Worm (Caenorhabditis elegans) whole organism, L4 larva: ENCODE results near the gene atf-8.

Source experiments
- F26F4.8 ChIP-seq: fragments of 200-800 bp; sonication (Bioruptor generic); conservative IDR thresholded peaks from 2 replicates; pipeline ENCODE4 v1.3.6; 2022; ENCODE audit warnings: missing genetic modification characterization, missing compliant biosample characterization
- F49E8.2 ChIP-seq: sonication (generic microtip); optimal IDR thresholded peaks from 2 replicates; lab custom pipeline; 2016; ENCODE audit warnings: missing compliant biosample characterization, mild to moderate bottlenecking, missing genetic modification characterization, borderline replicate concordance
- R02D3.7 ChIP-seq: fragments of 150-350 bp; sonication (generic microtip); optimal IDR thresholded peaks from 3 replicates; lab custom pipeline; 2014; ENCODE audit warnings: missing biosample characterization, missing genetic modification characterization
- Y105C5A.15 ChIP-seq: fragments of 200-800 bp; sonication (Bioruptor generic); IDR thresholded peaks from 2 replicates; pipeline ENCODE4 v1.3.6; 2022; ENCODE audit warnings: missing genetic modification characterization, missing compliant biosample characterization
- Y48G9A.11 ChIP-seq: fragments of 200-800 bp; sonication (Bioruptor generic); IDR thresholded peaks from 2 replicates; pipeline ENCODE4 v1.3.6; 2022; ENCODE audit warnings: missing genetic modification reagents, missing genetic modification characterization, missing compliant biosample characterization
- Y5F2A.4 ChIP-seq: fragments of 200-800 bp; sonication (Bioruptor generic); optimal IDR thresholded peaks from 2 replicates; lab custom pipeline; 2018; ENCODE audit warnings: mild to moderate bottlenecking, missing genetic modification characterization, missing compliant biosample characterization
- ZK337.2 ChIP-seq: fragments of 200-800 bp; sonication (Bioruptor generic); IDR thresholded peaks from 2 replicates; pipeline ENCODE4 v1.3.6; 2022; ENCODE audit warnings: missing genetic modification reagents, missing genetic modification characterization, missing compliant biosample characterization
- aha-1 ChIP-seq: fragments of 150-350 bp; peaks from one replicate; lab custom pipeline; 2014; ENCODE audit warnings: missing biosample characterization, missing genetic modification characterization
- ceh-20 ChIP-seq: fragments of 200-800 bp; sonication (Bioruptor generic); IDR thresholded peaks from 2 replicates; pipeline ENCODE4 v1.3.6; 2022; ENCODE audit warnings: missing genetic modification reagents, missing genetic modification characterization, missing compliant biosample characterization
- ceh-28 ChIP-seq: fragments of 150-350 bp; optimal IDR thresholded peaks from 2 replicates; lab custom pipeline; 2014; ENCODE audit warnings: missing biosample characterization, missing genetic modification reagents, missing genetic modification characterization
- daf-16 ChIP-seq, 3 experiments: sonication (generic microtip); optimal IDR thresholded peaks; 2 replicates each; lab custom pipeline; 2016 to 2017; ENCODE audit warnings: missing genetic modification characterization in 3 of 3, missing genetic modification reagents in 3 of 3, mild to moderate bottlenecking in 2 of 3, missing compliant biosample characterization in 2 of 3, missing biosample characterization in 1 of 3, moderate library complexity in 1 of 3
- daf-8 ChIP-seq: fragments of 200-800 bp; sonication (Bioruptor generic); IDR thresholded peaks from 2 replicates; pipeline ENCODE4 v1.3.6; 2022; ENCODE audit warnings: missing genetic modification characterization, missing compliant biosample characterization
- dmd-6 ChIP-seq: fragments of 200-800 bp; sonication (Bioruptor generic); IDR thresholded peaks from 2 replicates; pipeline ENCODE4 v1.3.6; 2022; ENCODE audit warnings: missing genetic modification reagents, missing genetic modification characterization, missing compliant biosample characterization
- dve-1 ChIP-seq: sonication (generic microtip); optimal IDR thresholded peaks from 2 replicates; lab custom pipeline; 2017; ENCODE audit warnings: antibody characterized with exemption, mild to moderate bottlenecking, missing genetic modification characterization, missing compliant biosample characterization; ENCODE audit not compliant: insufficient read depth
- egl-43 ChIP-seq: fragments of 200-800 bp; sonication (Bioruptor generic); IDR thresholded peaks from 2 replicates; pipeline ENCODE4 v1.3.6; 2022; ENCODE audit warnings: missing genetic modification reagents, missing genetic modification characterization, missing compliant biosample characterization
- fkh-10 ChIP-seq: fragments of 150-350 bp; optimal IDR thresholded peaks from 2 replicates; lab custom pipeline; 2014; ENCODE audit warnings: missing biosample characterization, missing genetic modification reagents, missing genetic modification characterization
- gei-8 ChIP-seq: fragments of 200-800 bp; sonication (Bioruptor generic); optimal IDR thresholded peaks from 2 replicates; lab custom pipeline; 2018; ENCODE audit warnings: mild to moderate bottlenecking, missing genetic modification characterization, missing compliant biosample characterization
- hif-1 ChIP-seq, 2 experiments: sonication (generic microtip); optimal IDR thresholded peaks; 2 replicates each; lab custom pipeline; 2016 to 2017; ENCODE audit warnings: missing compliant biosample characterization in 2 of 2, missing genetic modification characterization in 2 of 2, missing genetic modification reagents in 2 of 2, missing genotype in 2 of 2, mild to moderate bottlenecking in 1 of 2
- hlh-11 ChIP-seq: fragments of 200-800 bp; sonication (Bioruptor generic); optimal IDR thresholded peaks from 2 replicates; lab custom pipeline; 2018; ENCODE audit warnings: mild to moderate bottlenecking, missing genetic modification characterization, missing compliant biosample characterization
- hlh-30 ChIP-seq: sonication (generic microtip); optimal IDR thresholded peaks from 2 replicates; lab custom pipeline; 2017; ENCODE audit warnings: antibody characterized with exemption, mild to moderate bottlenecking, missing genetic modification characterization, missing compliant biosample characterization; ENCODE audit not compliant: insufficient read depth
- hmg-1.1 ChIP-seq: fragments of 200-800 bp; sonication (Bioruptor generic); IDR thresholded peaks from 2 replicates; pipeline ENCODE4 v1.3.6; 2022; ENCODE audit warnings: missing genetic modification reagents, missing genetic modification characterization, missing compliant biosample characterization
- jun-1 ChIP-seq: fragments of 150-350 bp; optimal IDR thresholded peaks from 2 replicates; lab custom pipeline; 2014; ENCODE audit warnings: missing biosample characterization, missing genetic modification reagents, missing genetic modification characterization
- mdt-29 ChIP-seq: fragments of 200-800 bp; sonication (Bioruptor generic); IDR thresholded peaks from 2 replicates; pipeline ENCODE4 v1.3.6; 2022; ENCODE audit warnings: missing genetic modification reagents, missing genetic modification characterization, missing compliant biosample characterization
- mep-1 ChIP-seq: fragments of 150-350 bp; sonication (generic microtip); optimal IDR thresholded peaks from 3 replicates; lab custom pipeline; 2014; ENCODE audit warnings: missing biosample characterization, missing genetic modification characterization
- nhr-102 ChIP-seq: sonication (generic microtip); optimal IDR thresholded peaks from 2 replicates; lab custom pipeline; 2016; ENCODE audit warnings: mild to moderate bottlenecking, missing genetic modification characterization, moderate library complexity, missing compliant biosample characterization
- nhr-28 ChIP-seq: fragments of 150-350 bp; optimal IDR thresholded peaks from 2 replicates; lab custom pipeline; 2014; ENCODE audit warnings: missing biosample characterization, missing genetic modification characterization
- nhr-48 ChIP-seq: sonication (generic microtip); optimal IDR thresholded peaks from 2 replicates; lab custom pipeline; 2016; ENCODE audit warnings: mild to moderate bottlenecking, missing genetic modification characterization, missing compliant biosample characterization
- nhr-6 ChIP-seq: fragments of 150-350 bp; optimal IDR thresholded peaks from 2 replicates; lab custom pipeline; 2014; ENCODE audit warnings: missing biosample characterization, missing genetic modification characterization
- nhr-76 ChIP-seq: fragments of 150-350 bp; optimal IDR thresholded peaks from 2 replicates; lab custom pipeline; 2014; ENCODE audit warnings: missing biosample characterization, missing genetic modification characterization
- php-3 ChIP-seq: fragments of 200-800 bp; sonication (Bioruptor generic); IDR thresholded peaks from 2 replicates; pipeline ENCODE4 v1.3.6; 2022; ENCODE audit warnings: missing genetic modification reagents, missing genetic modification characterization, missing compliant biosample characterization
- pqm-1 ChIP-seq: sonication (generic microtip); optimal IDR thresholded peaks from 2 replicates; lab custom pipeline; 2017; ENCODE audit warnings: missing biosample characterization, missing genetic modification characterization
- skn-1 ChIP-seq: fragments of 150-350 bp; optimal IDR thresholded peaks from 2 replicates; lab custom pipeline; 2014; ENCODE audit warnings: missing biosample characterization, missing genetic modification characterization
- zfp-2 ChIP-seq: sonication (generic microtip); optimal IDR thresholded peaks from 2 replicates; lab custom pipeline; 2016; ENCODE audit warnings: mild to moderate bottlenecking, missing genetic modification characterization, missing compliant biosample characterization
- zfp-3 ChIP-seq: fragments of 200-800 bp; sonication (Bioruptor generic); conservative IDR thresholded peaks from 2 replicates; pipeline ENCODE4 v1.3.6; 2022; ENCODE audit warnings: missing genetic modification reagents, missing genetic modification characterization, missing compliant biosample characterization
- ztf-7 ChIP-seq: fragments of 150-350 bp; optimal IDR thresholded peaks from 2 replicates; lab custom pipeline; 2014; ENCODE audit warnings: missing biosample characterization, missing genetic modification characterization

atf-8 gene

DNA sequence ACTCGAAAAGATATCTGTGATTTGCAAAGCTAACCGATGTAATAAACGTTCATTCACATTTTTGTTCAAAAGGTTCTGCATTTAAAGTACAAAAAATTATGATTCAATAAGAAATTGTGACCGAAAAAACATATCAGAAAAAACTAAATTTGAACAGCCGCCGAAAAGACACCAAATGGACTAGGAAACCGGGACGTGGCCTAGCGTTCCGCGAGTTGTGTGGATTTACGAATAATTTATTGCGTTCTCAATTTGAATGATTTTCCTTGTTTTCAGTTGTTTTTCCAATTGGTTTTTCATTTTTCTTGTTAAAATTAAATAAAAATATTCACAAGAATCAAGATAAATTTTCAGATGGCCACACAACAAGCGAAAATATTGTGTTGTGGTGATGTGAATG lies 2.1 kb downstream of the atf-8 start, which contains the start of gene cwf-19L1 (continued):
- TF ChIP-seq ceh-20 (GFP tag; lab: Robert Waterston, UW), result peak; percentile 58; the same call in 1 of the 2 replicates
- TF ChIP-seq mep-1, result peak; percentile 39
- TF ChIP-seq R02D3.7 (tag; lab: Kevin White, UChicago), result peak; percentile 63
- no peak for TF ChIP-seq egl-43
- peak; percentile 53 for TF ChIP-seq dve-1 (tag; lab: Kevin White, UChicago)
- no peak for TF ChIP-seq jun-1
- no peak for TF ChIP-seq Y5F2A.4 (GFP tag; lab: Kevin White, UChicago)
- peak in 1 of 2 experiments; percentile 74 for TF ChIP-seq hif-1 (tag; optimal IDR thresholded peaks at IDR 0.05; lab: Kevin White, UChicago)
- 0 out of 2 replicates have a peak, but pooled peaks have one; percentile 20 for TF ChIP-seq ZK337.2
- no peak for TF ChIP-seq fkh-10
- TF ChIP-seq nhr-28 (tag; lab: Kevin White, UChicago), result peak; percentile 15
- TF ChIP-seq mdt-29 (GFP tag; lab: Robert Waterston, UW), result no peak
- 0 out of 2 replicates have a peak, but pooled peaks have one; percentile 7 for TF ChIP-seq php-3 (GFP tag; lab: Robert Waterston, UW)
- TF ChIP-seq nhr-6 (tag; lab: Kevin White, UChicago), result peak; percentile 23
- no peak for TF ChIP-seq F26F4.8 (GFP tag; lab: Robert Waterston, UW)
- no peak for TF ChIP-seq skn-1 (tag; lab: Kevin White, UChicago)
- no peak for TF ChIP-seq ceh-28
- TF ChIP-seq hmg-1.1 (GFP tag; lab: Robert Waterston, UW), result 0 out of 2 replicates have a peak, but pooled peaks have one; percentile 22
- 0 out of 2 replicates have a peak, but pooled peaks have one; percentile 11 for TF ChIP-seq zfp-3 (GFP tag; lab: Robert Waterston, UW)
- no peak for TF ChIP-seq daf-16 (GFP tag; optimal IDR thresholded peaks at IDR 0.05; lab: Kevin White, UChicago)
- peak; percentile 48 for TF ChIP-seq daf-16 (tag; optimal IDR thresholded peaks at IDR 0.05; lab: Kevin White, UChicago)
- TF ChIP-seq nhr-76 (tag; lab: Kevin White, UChicago), result no peak
- TF ChIP-seq daf-8 (GFP tag; lab: Robert Waterston, UW), result no peak

DNA sequence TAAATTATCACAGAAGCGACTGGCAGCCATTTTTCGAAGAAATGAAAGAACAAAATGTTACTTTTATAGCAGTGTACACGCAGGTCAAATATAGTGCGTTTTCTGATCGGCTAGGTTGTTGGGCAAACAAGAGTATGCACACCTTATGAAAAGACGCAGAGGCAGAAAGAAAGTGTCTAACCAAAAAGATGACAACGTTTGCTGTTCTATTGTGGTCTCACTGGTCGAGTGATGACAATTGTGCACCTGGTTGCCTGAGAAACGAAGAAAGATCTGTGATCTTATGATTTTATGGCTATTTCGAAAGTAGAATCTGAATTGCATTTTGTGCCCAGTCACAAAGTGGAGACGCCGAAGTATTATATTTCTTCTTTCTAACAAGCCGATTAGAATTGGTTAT lies 5.1 kb downstream of the atf-8 start, which contains the start of gene F17A9.4:
Gene F17A9.4, minus strand, starts transcription at position 97 of the 400 bp plus-strand sequence.
- peak; percentile 68 for TF ChIP-seq hlh-30
- TF ChIP-seq dve-1 (tag; lab: Kevin White, UChicago), result peak; percentile 68
- peak; percentile 77 for TF ChIP-seq hlh-11 (tag; lab: Kevin White, UChicago)
- TF ChIP-seq nhr-102 (tag; lab: Kevin White, UChicago), result peak; percentile 59
- TF ChIP-seq daf-16 (GFP tag; optimal IDR thresholded peaks at IDR 0.05; lab: Kevin White, UChicago), result no peak
- TF ChIP-seq daf-16 (tag; optimal IDR thresholded peaks at IDR 0.05; lab: Kevin White, UChicago), result peak; percentile 66
- TF ChIP-seq aha-1 (tag; lab: Kevin White, UChicago), result no peak
- peak; percentile 21 for TF ChIP-seq pqm-1
- peak; percentile 69 for TF ChIP-seq nhr-48 (tag; lab: Kevin White, UChicago)
- no peak for TF ChIP-seq zfp-2 (tag; lab: Kevin White, UChicago)
- peak; percentile 91 for TF ChIP-seq dmd-6 (GFP tag; lab: Robert Waterston, UW)
- no peak for TF ChIP-seq gei-8 (GFP tag; lab: Kevin White, UChicago)
- TF ChIP-seq nhr-28 (tag; lab: Kevin White, UChicago), result peak; percentile 79
- TF ChIP-seq Y105C5A.15 (GFP tag; lab: Robert Waterston, UW), result no peak

DNA sequence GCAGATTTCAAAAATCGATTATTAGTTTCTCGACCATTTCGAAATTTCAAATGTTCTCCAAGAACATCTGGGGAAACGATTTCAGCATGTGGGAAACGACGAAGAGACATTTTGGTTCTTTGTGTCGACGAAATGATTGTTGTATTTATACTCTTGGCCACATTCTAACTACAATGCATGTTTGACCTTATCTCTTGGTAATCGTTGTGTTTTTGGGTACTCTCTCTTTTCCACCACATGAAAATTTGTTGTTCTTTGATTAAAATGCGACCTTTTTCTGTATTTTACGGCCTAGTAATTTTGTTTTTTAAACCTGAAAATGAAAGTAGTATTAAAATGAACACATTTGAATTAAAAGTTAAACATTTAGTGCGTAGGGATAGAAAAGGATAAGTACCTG lies 7.4 kb downstream of the atf-8 start, which contains the start of gene F17A9.5:
Gene F17A9.5, minus strand, starts transcription at position 175 of the 400 bp plus-strand sequence.
- no peak for TF ChIP-seq Y48G9A.11 (GFP tag; lab: Robert Waterston, UW)
- TF ChIP-seq nhr-28 (tag; lab: Kevin White, UChicago), result peak; percentile 82
- no peak for TF ChIP-seq nhr-76 (tag; lab: Kevin White, UChicago)
- no peak for TF ChIP-seq ztf-7 (tag; lab: Kevin White, UChicago)
- no peak for TF ChIP-seq nhr-6 (tag; lab: Kevin White, UChicago)
- TF ChIP-seq daf-16 (GFP tag; optimal IDR thresholded peaks at IDR 0.05; lab: Kevin White, UChicago), result no peak
- TF ChIP-seq daf-16 (tag; optimal IDR thresholded peaks at IDR 0.05; lab: Kevin White, UChicago), result peak; percentile 21
- TF ChIP-seq F49E8.2 (tag; lab: Kevin White, UChicago), result no peak
